Worm (Caenorhabditis elegans) whole organism, L3 larva: ENCODE results near the gene uev-2.

ENCODE experiments used
- R02D3.7 ChIP-seq: fragments of 150-350 bp; optimal IDR thresholded peaks from 2 replicates; lab custom pipeline; 2014; ENCODE audit warnings: missing biosample characterization, missing genetic modification characterization
- ZK546.5 ChIP-seq: sonication (generic microtip); optimal IDR thresholded peaks from 2 replicates; lab custom pipeline; 2017; ENCODE audit warnings: missing biosample characterization, missing genetic modification characterization
- ama-1 ChIP-seq: fragments of 150-350 bp; optimal IDR thresholded peaks from 2 replicates; lab custom pipeline; 2018
- ceh-28 ChIP-seq: fragments of 150-350 bp; optimal IDR thresholded peaks from 2 replicates; lab custom pipeline; 2014; ENCODE audit warnings: missing biosample characterization, missing genetic modification reagents, missing genetic modification characterization
- daf-12 ChIP-seq: fragments of 150-350 bp; optimal IDR thresholded peaks from 2 replicates; lab custom pipeline; 2014; ENCODE audit warnings: missing biosample characterization, missing genetic modification reagents, missing genetic modification characterization
- egl-27 ChIP-seq: sonication (generic microtip); optimal IDR thresholded peaks from 4 replicates; lab custom pipeline; 2017; ENCODE audit warnings: missing biosample characterization, missing genetic modification reagents, missing genetic modification characterization
- egl-5 ChIP-seq: fragments of 150-350 bp; optimal IDR thresholded peaks from 2 replicates; lab custom pipeline; 2017; ENCODE audit warnings: missing biosample characterization, missing genetic modification reagents, missing genetic modification characterization, inconsistent platforms
- elt-1 ChIP-seq: fragments of 150-350 bp; optimal IDR thresholded peaks from 2 replicates; lab custom pipeline; 2014; ENCODE audit warnings: missing biosample characterization, missing genetic modification characterization
- elt-2 ChIP-seq: sonication (generic microtip); optimal IDR thresholded peaks from 2 replicates; lab custom pipeline; 2016; ENCODE audit warnings: missing genetic modification reagents, mild to moderate bottlenecking, missing genetic modification characterization, missing compliant biosample characterization
- elt-3 ChIP-seq, 3 experiments: fragments of 150-350 bp in 1 of 3; sonication (generic microtip) in 2 of 3; optimal IDR thresholded peaks; 2 replicates in 2 of 3; 4 replicates in 1 of 3; lab custom pipeline; 2014 to 2017; ENCODE audit warnings: missing biosample characterization in 3 of 3, missing genetic modification characterization in 3 of 3
- fkh-10 ChIP-seq: sonication (generic microtip); optimal IDR thresholded peaks from 2 replicates; lab custom pipeline; 2017; ENCODE audit warnings: missing biosample characterization, missing genetic modification reagents, missing genetic modification characterization
- fkh-2 ChIP-seq: fragments of 150-350 bp; optimal IDR thresholded peaks from 2 replicates; lab custom pipeline; 2014; ENCODE audit warnings: missing biosample characterization, missing genetic modification reagents, missing genetic modification characterization
- fos-1 ChIP-seq: fragments of 150-350 bp; optimal IDR thresholded peaks from 2 replicates; lab custom pipeline; 2014; ENCODE audit warnings: missing biosample characterization, missing genetic modification characterization
- hmg-11 ChIP-seq: sonication (generic microtip); optimal IDR thresholded peaks from 2 replicates; lab custom pipeline; 2016; ENCODE audit warnings: missing genetic modification characterization, missing compliant biosample characterization
- jun-1 ChIP-seq: fragments of 150-350 bp; optimal IDR thresholded peaks from 2 replicates; lab custom pipeline; 2014; ENCODE audit warnings: missing biosample characterization, missing genetic modification reagents, missing genetic modification characterization
- lin-15B ChIP-seq: fragments of 150-350 bp; optimal IDR thresholded peaks from 2 replicates; lab custom pipeline; 2014; ENCODE audit warnings: missing biosample characterization, missing genetic modification characterization
- lin-39 ChIP-seq: fragments of 150-350 bp; optimal IDR thresholded peaks from 2 replicates; lab custom pipeline; 2018; ENCODE audit warnings: missing biosample characterization, missing genetic modification reagents, missing genetic modification characterization
- lsy-12 ChIP-seq: sonication (generic microtip); optimal IDR thresholded peaks from 2 replicates; lab custom pipeline; 2016; ENCODE audit warnings: mild to moderate bottlenecking, missing genetic modification characterization, missing compliant biosample characterization
- mml-1 ChIP-seq: fragments of 150-350 bp; sonication (generic microtip); optimal IDR thresholded peaks from 3 replicates; lab custom pipeline; 2014; ENCODE audit warnings: missing biosample characterization, missing genetic modification characterization
- nfya-1 ChIP-seq: sonication (generic microtip); optimal IDR thresholded peaks from 2 replicates; lab custom pipeline; 2017; ENCODE audit warnings: missing genetic modification characterization, mild to moderate bottlenecking, missing compliant biosample characterization, antibody characterized with exemption, moderate library complexity; ENCODE audit not compliant: insufficient read depth
- nhr-11 ChIP-seq: fragments of 150-350 bp; optimal IDR thresholded peaks from 2 replicates; lab custom pipeline; 2014; ENCODE audit warnings: missing biosample characterization, missing genetic modification characterization
- nhr-12 ChIP-seq: fragments of 150-350 bp; optimal IDR thresholded peaks from 2 replicates; lab custom pipeline; 2014; ENCODE audit warnings: missing biosample characterization, missing genetic modification characterization
- nhr-23 ChIP-seq: fragments of 150-350 bp; optimal IDR thresholded peaks from 2 replicates; lab custom pipeline; 2014; ENCODE audit warnings: missing biosample characterization, missing genetic modification reagents, missing genetic modification characterization
- nhr-237 ChIP-seq: fragments of 150-350 bp; optimal IDR thresholded peaks from 2 replicates; lab custom pipeline; 2014; ENCODE audit warnings: missing biosample characterization, missing genetic modification characterization
- nhr-25 ChIP-seq: sonication (generic microtip); optimal IDR thresholded peaks from 2 replicates; lab custom pipeline; 2017; ENCODE audit warnings: missing biosample characterization, missing genetic modification characterization
- nhr-43 ChIP-seq: sonication (generic microtip); optimal IDR thresholded peaks from 2 replicates; lab custom pipeline; 2016; ENCODE audit warnings: mild to moderate bottlenecking, missing genetic modification characterization, missing compliant biosample characterization; ENCODE audit not compliant: poor library complexity, severe bottlenecking
- nhr-67 ChIP-seq: fragments of 150-350 bp; optimal IDR thresholded peaks from 2 replicates; lab custom pipeline; 2014; ENCODE audit warnings: missing biosample characterization, missing genetic modification characterization
- nhr-76 ChIP-seq: fragments of 150-350 bp; sonication (generic microtip); optimal IDR thresholded peaks from 5 replicates; lab custom pipeline; 2014; ENCODE audit warnings: missing biosample characterization, missing genetic modification characterization
- nhr-77 ChIP-seq: fragments of 150-350 bp; optimal IDR thresholded peaks from 2 replicates; lab custom pipeline; 2014; ENCODE audit warnings: missing biosample characterization, missing genetic modification characterization
- pha-4 ChIP-seq: fragments of 150-350 bp; optimal IDR thresholded peaks from 2 replicates; lab custom pipeline; 2014; ENCODE audit warnings: missing biosample characterization, missing genetic modification reagents, missing genetic modification characterization
- pqm-1 ChIP-seq: fragments of 150-350 bp; optimal IDR thresholded peaks from 2 replicates; lab custom pipeline; 2017; ENCODE audit warnings: missing biosample characterization, missing genetic modification characterization, inconsistent platforms
- sea-2 ChIP-seq: fragments of 150-350 bp; sonication (generic microtip); optimal IDR thresholded peaks from 4 replicates; lab custom pipeline; 2014; ENCODE audit warnings: missing biosample characterization, missing genetic modification reagents, missing genetic modification characterization
- snpc-4 ChIP-seq: fragments of 150-350 bp; optimal IDR thresholded peaks from 2 replicates; lab custom pipeline; 2014; ENCODE audit warnings: missing biosample characterization, missing genetic modification characterization
- unc-39 ChIP-seq: sonication (generic microtip); optimal IDR thresholded peaks from 4 replicates; lab custom pipeline; 2017; ENCODE audit warnings: missing biosample characterization, missing genetic modification characterization
- unc-62 ChIP-seq: fragments of 150-350 bp; sonication (generic microtip); optimal IDR thresholded peaks from 4 replicates; lab custom pipeline; 2014; ENCODE audit warnings: missing biosample characterization, missing genetic modification reagents, missing genetic modification characterization
- zag-1 ChIP-seq: fragments of 150-350 bp; optimal IDR thresholded peaks from 2 replicates; lab custom pipeline; 2014; ENCODE audit warnings: missing biosample characterization, missing genetic modification characterization
- ztf-11 ChIP-seq: fragments of 150-350 bp; optimal IDR thresholded peaks from 2 replicates; lab custom pipeline; 2014; ENCODE audit warnings: missing biosample characterization, missing genetic modification characterization
- ztf-4 ChIP-seq: fragments of 150-350 bp; optimal IDR thresholded peaks from 2 replicates; lab custom pipeline; 2014; ENCODE audit warnings: missing biosample characterization, missing genetic modification characterization

Gene uev-2

ce11 chrIII:5586925-5587324, 4.0 kb downstream of the uev-2 start, which contains the start of gene F56D2.2:
Gene F56D2.2 (plus strand): TSS chrIII:5587263.
- TF ChIP-seq elt-1: no peak
- peak; percentile 39 for TF ChIP-seq lin-15B (tag; lab: Kevin White, UChicago)
- no peak for TF ChIP-seq fkh-10 (GFP tag; lab: Kevin White, UChicago)
- no peak for TF ChIP-seq ama-1 (lab: Kevin White, UChicago)
- no peak for TF ChIP-seq unc-39 (tag; lab: Kevin White, UChicago)
- TF ChIP-seq lin-39 (tag; lab: Kevin White, UChicago): no peak
- no peak for TF ChIP-seq nhr-77
- no peak for TF ChIP-seq fkh-2 (tag; lab: Kevin White, UChicago)
- TF ChIP-seq hmg-11 (tag; lab: Kevin White, UChicago): no peak
- TF ChIP-seq lsy-12 (tag; lab: Kevin White, UChicago): no peak
- TF ChIP-seq mml-1 (tag; lab: Kevin White, UChicago): no peak
- no peak for TF ChIP-seq ZK546.5 (tag; lab: Kevin White, UChicago)
- TF ChIP-seq nhr-76 (tag; lab: Kevin White, UChicago): no peak
- TF ChIP-seq pha-4 (tag; lab: Kevin White, UChicago): peak; percentile 54

- no peak for TF ChIP-seq ztf-11 (tag; lab: Kevin White, UChicago)
- no peak for TF ChIP-seq elt-3 (tag; optimal IDR thresholded peaks at IDR 0.05; lab: Kevin White, UChicago)
- no peak for TF ChIP-seq hmg-11 (tag; lab: Kevin White, UChicago)
- no peak for TF ChIP-seq snpc-4 (tag; lab: Kevin White, UChicago)
- no peak for TF ChIP-seq nhr-237 (tag; lab: Kevin White, UChicago)
- no peak for TF ChIP-seq ztf-4 (tag; lab: Kevin White, UChicago)
- TF ChIP-seq nhr-43 (tag; lab: Kevin White, UChicago): no peak
- no peak for TF ChIP-seq egl-27 (tag; lab: Kevin White, UChicago)
- TF ChIP-seq pha-4 (tag; lab: Kevin White, UChicago): no peak
- TF ChIP-seq nhr-67: no peak
- TF ChIP-seq fos-1: no peak
- TF ChIP-seq mml-1 (tag; lab: Kevin White, UChicago): no peak
- no peak for TF ChIP-seq nhr-23
- TF ChIP-seq pqm-1 (tag; lab: Kevin White, UChicago): no peak
Observed at ce11 chrIII:5588746-5589145, 5.8 kb downstream of the uev-2 start.

ce11 chrIII:5591668-5592149, 8.8 kb downstream of the uev-2 start, which contains the start of the genes ddx-15 and ucr-1:
Gene ddx-15 (minus strand): TSS chrIII:5591718.
Gene ucr-1 (plus strand): TSS chrIII:5592135.
- TF ChIP-seq egl-5 (tag; lab: Kevin White, UChicago) (peak; percentile 24), ZK546.5 (tag; lab: Kevin White, UChicago) (no peak), lsy-12 (tag; lab: Kevin White, UChicago) (no peak), nhr-23 (peak; percentile 67), unc-62 (GFP tag; lab: Kevin White, UChicago) (no peak), pha-4 (tag; lab: Kevin White, UChicago) (peak; percentile 85), lin-39 (tag; lab: Kevin White, UChicago) (peak; percentile 96), nfya-1 (peak; percentile 80), hmg-11 (tag; lab: Kevin White, UChicago) (peak; percentile 20), mml-1 (tag; lab: Kevin White, UChicago) (no peak), R02D3.7 (tag; lab: Kevin White, UChicago) (peak; percentile 88), nhr-77 (no peak), sea-2 (no peak), elt-2 (tag; lab: Kevin White, UChicago) (peak; percentile 28), nhr-11 (tag; lab: Kevin White, UChicago) (no peak), elt-3 (tag; optimal IDR thresholded peaks at IDR 0.05; lab: Kevin White, UChicago) (no peak), zag-1 (no peak), ceh-28 (tag; lab: Kevin White, UChicago) (no peak), pqm-1 (tag; lab: Kevin White, UChicago) (peak; percentile 64), jun-1 (tag; lab: Kevin White, UChicago) (no peak), nhr-12 (tag; lab: Kevin White, UChicago) (no peak), elt-1 (no peak), nhr-67 (no peak), daf-12 (tag; lab: Kevin White, UChicago) (no peak), snpc-4 (tag; lab: Kevin White, UChicago) (peak; percentile 67), fkh-10 (GFP tag; lab: Kevin White, UChicago) (no peak), ztf-4 (tag; lab: Kevin White, UChicago) (no peak), lin-15B (tag; lab: Kevin White, UChicago) (peak; percentile 89), nhr-25 (tag; lab: Kevin White, UChicago) (peak; percentile 56)
